Fruit fly (Drosophila melanogaster) whole organism, embryonic: Measurements from ENCODE around the gene SelG.
A peak's percentile ranks its signal among the peaks of the same experiment; 100 is the strongest.

Source experiments
- B-H1 ChIP-seq: fragments of 200-800 bp; sonication (Bioruptor generic); IDR thresholded peaks from 3 replicates; pipeline ENCODE4 v1.3.6; 2022; ENCODE audit warnings: missing biosample characterization, missing genetic modification characterization
- C15 ChIP-seq: fragments of 200-800 bp; sonication (Bioruptor generic); IDR thresholded peaks from 3 replicates; pipeline ENCODE4 v1.3.6; 2022; ENCODE audit warnings: missing biosample characterization, missing genetic modification characterization
- CG10565 ChIP-seq: fragments of 200-800 bp; sonication (Bioruptor generic); optimal IDR thresholded peaks from 3 replicates; lab custom pipeline; 2016; ENCODE audit warnings: missing biosample characterization, mild to moderate bottlenecking, missing genetic modification characterization
- CG10979 ChIP-seq: fragments of 200-800 bp; sonication (Bioruptor generic); optimal IDR thresholded peaks from 2 replicates; lab custom pipeline; 2018; ENCODE audit warnings: missing biosample characterization, mild to moderate bottlenecking, missing genetic modification characterization, moderate library complexity
- CG11247 ChIP-seq: fragments of 200-800 bp; sonication (Bioruptor generic); IDR thresholded peaks from 2 replicates; pipeline ENCODE4 v1.3.6; 2022; ENCODE audit warnings: missing biosample characterization, missing genetic modification characterization
- CG11560 ChIP-seq: fragments of 200-800 bp; sonication (Bioruptor generic); IDR thresholded peaks from 3 replicates; pipeline ENCODE4 v1.3.6; 2022; ENCODE audit warnings: missing biosample characterization, missing genetic modification characterization
- CG12155 ChIP-seq: fragments of 200-800 bp; sonication (Bioruptor generic); optimal IDR thresholded peaks from 3 replicates; lab custom pipeline; 2016; ENCODE audit warnings: missing biosample characterization, missing genetic modification characterization
- CG12219 ChIP-seq: fragments of 200-800 bp; sonication (Bioruptor generic); optimal IDR thresholded peaks from 3 replicates; lab custom pipeline; 2018; ENCODE audit warnings: missing biosample characterization, mild to moderate bottlenecking, missing genetic modification characterization
- CG13123 ChIP-seq: fragments of 200-800 bp; sonication (Bioruptor generic); optimal IDR thresholded peaks from 2 replicates; lab custom pipeline; 2016; ENCODE audit warnings: missing biosample characterization, missing genetic modification characterization
- CG13287 ChIP-seq: fragments of 200-800 bp; sonication (Bioruptor generic); IDR thresholded peaks from 2 replicates; pipeline ENCODE4 v1.3.6; 2022; ENCODE audit warnings: missing biosample characterization, missing genetic modification characterization; ENCODE audit not compliant: partially characterized antibody
- CG14441 ChIP-seq: fragments of 200-800 bp; sonication (Bioruptor generic); IDR thresholded peaks from 2 replicates; pipeline ENCODE4 v1.3.6; 2022; ENCODE audit warnings: missing biosample characterization, missing genetic modification characterization
- CG14710 ChIP-seq: fragments of 200-800 bp; sonication (Bioruptor generic); optimal IDR thresholded peaks from 3 replicates; lab custom pipeline; 2019; ENCODE audit warnings: missing biosample characterization, mild to moderate bottlenecking, missing genetic modification characterization, moderate library complexity
- CG14965 ChIP-seq: fragments of 200-800 bp; sonication (Bioruptor generic); optimal IDR thresholded peaks from 2 replicates; lab custom pipeline; 2016; ENCODE audit warnings: missing biosample characterization, missing genetic modification characterization, borderline replicate concordance
- CG1603 ChIP-seq: fragments of 200-800 bp; sonication (Bioruptor generic); optimal IDR thresholded peaks from 2 replicates; lab custom pipeline; 2019; ENCODE audit warnings: missing biosample characterization, mild to moderate bottlenecking, missing genetic modification characterization, moderate library complexity
- CG16863 ChIP-seq: fragments of 200-800 bp; sonication (Bioruptor generic); optimal IDR thresholded peaks from 3 replicates; lab custom pipeline; 2016; ENCODE audit warnings: missing biosample characterization, missing genetic modification characterization
- CG17385 ChIP-seq: fragments of 200-800 bp; sonication (Bioruptor generic); optimal IDR thresholded peaks from 3 replicates; lab custom pipeline; 2018; ENCODE audit warnings: missing biosample characterization, mild to moderate bottlenecking, missing genetic modification characterization
- CG17568 ChIP-seq: fragments of 200-800 bp; sonication (Bioruptor generic); optimal IDR thresholded peaks from 2 replicates; lab custom pipeline; 2018; ENCODE audit warnings: missing biosample characterization, mild to moderate bottlenecking, missing genetic modification characterization, moderate library complexity
- CG18262 ChIP-seq: fragments of 200-800 bp; optimal IDR thresholded peaks from 3 replicates; lab custom pipeline; 2019; ENCODE audit warnings: missing biosample characterization, mild to moderate bottlenecking, missing genetic modification characterization, moderate library complexity
- CG2202 ChIP-seq: fragments of 200-800 bp; sonication (Bioruptor generic); optimal IDR thresholded peaks from 2 replicates; lab custom pipeline; 2018; ENCODE audit warnings: missing biosample characterization, mild to moderate bottlenecking, missing genetic modification characterization
- CG31441 ChIP-seq: fragments of 200-800 bp; sonication (Bioruptor generic); IDR thresholded peaks from 2 replicates; pipeline ENCODE4 v1.3.6; 2022; ENCODE audit warnings: missing biosample characterization, missing genetic modification characterization
- CG6175 ChIP-seq: fragments of 200-800 bp; sonication (Bioruptor generic); IDR thresholded peaks from 3 replicates; pipeline ENCODE4 v1.3.6; 2022; ENCODE audit warnings: missing biosample characterization, missing genetic modification characterization
- CG6272 ChIP-seq: fragments of 200-800 bp; sonication (Bioruptor generic); IDR thresholded peaks from 2 replicates; pipeline ENCODE4 v1.3.6; 2022; ENCODE audit warnings: missing biosample characterization, missing genetic modification characterization
- CG6683 ChIP-seq: fragments of 200-800 bp; sonication (Bioruptor generic); optimal IDR thresholded peaks from 2 replicates; lab custom pipeline; 2017; ENCODE audit warnings: missing biosample characterization, mild to moderate bottlenecking, missing genetic modification characterization, missing genetic modification reagents
- CG6689 ChIP-seq: fragments of 200-800 bp; sonication (Bioruptor generic); IDR thresholded peaks from 2 replicates; pipeline ENCODE4 v1.3.6; 2022; ENCODE audit warnings: missing biosample characterization, missing genetic modification characterization
- CG7357 ChIP-seq: fragments of 200-800 bp; sonication (Bioruptor generic); IDR thresholded peaks from 3 replicates; pipeline ENCODE4 v1.3.6; 2022; ENCODE audit warnings: missing biosample characterization, missing genetic modification characterization
- CG7839 ChIP-seq: fragments of 200-800 bp; sonication (Bioruptor generic); optimal IDR thresholded peaks from 3 replicates; lab custom pipeline; 2018; ENCODE audit warnings: missing biosample characterization, mild to moderate bottlenecking, missing genetic modification characterization, moderate library complexity
- CG9932 ChIP-seq: fragments of 200-800 bp; sonication (Bioruptor generic); IDR thresholded peaks from 2 replicates; pipeline ENCODE4 v1.3.6; 2022; ENCODE audit warnings: missing biosample characterization, missing genetic modification characterization
- Camta ChIP-seq: fragments of 200-800 bp; sonication (Bioruptor generic); optimal IDR thresholded peaks from 2 replicates; lab custom pipeline; 2016; ENCODE audit warnings: missing biosample characterization, missing genetic modification characterization
- HHEX ChIP-seq: fragments of 200-800 bp; sonication (Bioruptor generic); optimal IDR thresholded peaks from 3 replicates; lab custom pipeline; 2017; ENCODE audit warnings: missing biosample characterization, mild to moderate bottlenecking, missing genetic modification characterization, missing genetic modification reagents
- HmgD ChIP-seq: fragments of 200-800 bp; sonication (Bioruptor generic); optimal IDR thresholded peaks from 3 replicates; lab custom pipeline; 2016; ENCODE audit warnings: missing biosample characterization, missing genetic modification characterization
- Hr3 ChIP-seq: fragments of 200-800 bp; sonication (Bioruptor generic); optimal IDR thresholded peaks from 3 replicates; lab custom pipeline; 2016; ENCODE audit warnings: missing biosample characterization, missing genetic modification characterization
- Hr39 ChIP-seq: fragments of >200 bp; optimal IDR thresholded peaks from 2 replicates; lab custom pipeline; 2017
- Tbp ChIP-seq: fragments of >200 bp; optimal IDR thresholded peaks from 2 replicates; lab custom pipeline; 2018; ENCODE audit warnings: missing biosample characterization, missing genetic modification characterization
- Xrp1 ChIP-seq: fragments of 200-800 bp; sonication (Bioruptor generic); IDR thresholded peaks from 2 replicates; pipeline ENCODE4 v1.3.6; 2022; ENCODE audit warnings: missing biosample characterization, missing genetic modification characterization
- amos ChIP-seq: fragments of 200-800 bp; sonication (Bioruptor generic); IDR thresholded peaks from 2 replicates; pipeline ENCODE4 v1.3.6; 2022; ENCODE audit warnings: missing biosample characterization, missing genetic modification characterization; ENCODE audit not compliant: partially characterized antibody
- ci ChIP-seq: fragments of 200-800 bp; sonication (Bioruptor generic); IDR thresholded peaks from 3 replicates; pipeline ENCODE4 v1.3.6; 2022; ENCODE audit warnings: missing biosample characterization, missing genetic modification characterization
- gcm2 ChIP-seq: fragments of 200-800 bp; sonication (Bioruptor generic); optimal IDR thresholded peaks from 2 replicates; lab custom pipeline; 2016; ENCODE audit warnings: missing biosample characterization, missing genetic modification characterization
- klu ChIP-seq: fragments of 200-800 bp; sonication (Bioruptor generic); IDR thresholded peaks from 2 replicates; pipeline ENCODE4 v1.3.6; 2022; ENCODE audit warnings: missing biosample characterization, missing genetic modification characterization
- knrl ChIP-seq: fragments of 200-800 bp; sonication (Bioruptor generic); IDR thresholded peaks from 3 replicates; pipeline ENCODE4 v1.3.6; 2022; ENCODE audit warnings: missing biosample characterization, missing genetic modification characterization; ENCODE audit not compliant: partially characterized antibody
- mirr ChIP-seq: fragments of 200-800 bp; sonication (Bioruptor generic); optimal IDR thresholded peaks from 3 replicates; lab custom pipeline; 2018; ENCODE audit warnings: missing biosample characterization, mild to moderate bottlenecking, missing genetic modification characterization
- nerfin-1 ChIP-seq: fragments of 200-800 bp; sonication (Bioruptor generic); optimal IDR thresholded peaks from 3 replicates; lab custom pipeline; 2019; ENCODE audit warnings: missing biosample characterization, mild to moderate bottlenecking, missing genetic modification characterization, moderate library complexity
- nom ChIP-seq: fragments of 200-800 bp; sonication (Bioruptor generic); optimal IDR thresholded peaks from 2 replicates; lab custom pipeline; 2017; ENCODE audit warnings: missing biosample characterization, missing genetic modification characterization, mild to moderate bottlenecking, moderate library complexity, missing genetic modification reagents
- p53 ChIP-seq: fragments of 200-800 bp; sonication (Bioruptor generic); optimal IDR thresholded peaks from 2 replicates; lab custom pipeline; 2016; ENCODE audit warnings: missing biosample characterization, missing genetic modification characterization
- pita ChIP-seq: fragments of 200-800 bp; sonication (Bioruptor generic); optimal IDR thresholded peaks from 2 replicates; lab custom pipeline; 2017; ENCODE audit warnings: missing biosample characterization, mild to moderate bottlenecking, missing genetic modification characterization
- pnt ChIP-seq: fragments of 200-800 bp; sonication (Bioruptor generic); optimal IDR thresholded peaks from 3 replicates; lab custom pipeline; 2016; ENCODE audit warnings: missing biosample characterization, missing genetic modification characterization
- pum ChIP-seq: fragments of 200-800 bp; sonication (Bioruptor generic); optimal IDR thresholded peaks from 2 replicates; lab custom pipeline; 2016; ENCODE audit warnings: missing biosample characterization, missing genetic modification characterization
- sens-2 ChIP-seq: fragments of 200-800 bp; sonication (Bioruptor generic); IDR thresholded peaks from 2 replicates; pipeline ENCODE4 v1.3.6; 2022; ENCODE audit warnings: missing biosample characterization, missing genetic modification characterization
- shn ChIP-seq: fragments of 200-800 bp; sonication (Bioruptor generic); optimal IDR thresholded peaks from 3 replicates; lab custom pipeline; 2016; ENCODE audit warnings: missing biosample characterization, missing genetic modification characterization
- sim ChIP-seq: fragments of 200-800 bp; sonication (Bioruptor generic); IDR thresholded peaks from 2 replicates; pipeline ENCODE4 v1.3.6; 2022; ENCODE audit warnings: missing biosample characterization, missing genetic modification characterization
- ttk ChIP-seq: fragments of 200-800 bp; sonication (Bioruptor generic); IDR thresholded peaks from 2 replicates; pipeline ENCODE4 v2.1.2; 2022; ENCODE audit warnings: missing biosample characterization, missing genetic modification characterization
- vfl ChIP-seq: fragments of 200-800 bp; sonication (Bioruptor generic); optimal IDR thresholded peaks from 2 replicates; lab custom pipeline; 2016; ENCODE audit warnings: missing biosample characterization, missing genetic modification characterization
- zfh1 ChIP-seq: fragments of 200-800 bp; sonication (Bioruptor generic); IDR thresholded peaks from 3 replicates; pipeline ENCODE4 v1.3.6; 2022; ENCODE audit warnings: missing biosample characterization, missing genetic modification characterization

Gene SelG

dm6 chrX:11920959-11921358, 33.9 kb downstream of the SelG start (continued):
- TF ChIP-seq CG1603 (peak; percentile 54), pnt (GFP tag; lab: Kevin White, UChicago) (peak; percentile 63), CG31441 (peak; percentile 96), ttk (GFP tag; lab: Robert Waterston, UW) (peak; percentile 87), CG14710 (tag; lab: Kevin White, UChicago) (peak; percentile 89), sens-2 (GFP tag; lab: Robert Waterston, UW) (peak; percentile 68; the same call in 1 of the 2 replicates), CG13123 (GFP tag; lab: Kevin White, UChicago) (peak; percentile 70), shn (GFP tag; lab: Kevin White, UChicago) (peak; percentile 63), ci (GFP tag; lab: Robert Waterston, UW) (peak; percentile 90), knrl (no peak), Xrp1 (GFP tag; lab: Robert Waterston, UW) (peak; percentile 89), amos (no peak), klu (peak; percentile 81), CG17568 (GFP tag; lab: Kevin White, UChicago) (peak; percentile 86), CG7357 (GFP tag; lab: Robert Waterston, UW) (peak; percentile 82), Tbp (GFP tag; lab: Kevin White, UChicago) (no peak), C15 (peak; percentile 62; the same call in 1 of the 3 replicates), Hr39 (no peak), mirr (GFP tag; lab: Kevin White, UChicago) (peak; percentile 52), B-H1 (GFP tag; lab: Robert Waterston, UW) (peak; percentile 79), vfl (GFP tag; lab: Kevin White, UChicago) (peak; percentile 12), gcm2 (no peak), CG10979 (peak; percentile 92), CG17385 (peak; percentile 88), zfh1 (peak; percentile 87), CG11560 (tag; lab: Robert Waterston, UW) (peak; percentile 68), pum (GFP tag; lab: Kevin White, UChicago) (peak; percentile 74), CG10565 (peak; percentile 15), CG12219 (peak; percentile 89), pita (GFP tag; lab: Kevin White, UChicago) (no peak), CG14965 (GFP tag; lab: Kevin White, UChicago) (no peak), Hr3 (GFP tag; lab: Kevin White, UChicago) (peak; percentile 85), Camta (GFP tag; lab: Kevin White, UChicago) (peak; percentile 84), CG6272 (peak; percentile 81), HmgD (peak; percentile 26), CG11247 (GFP tag; lab: Robert Waterston, UW) (peak; percentile 80), CG6689 (GFP tag; lab: Robert Waterston, UW) (peak; percentile 91), HHEX (GFP tag; lab: Kevin White, UChicago) (peak; percentile 85), CG6683 (GFP tag; lab: Kevin White, UChicago) (peak; percentile 77), CG6175 (peak; percentile 82; the same call in 2 of the 3 replicates), CG14441 (GFP tag; lab: Robert Waterston, UW) (peak; percentile 86), p53 (no peak), CG9932 (GFP tag; lab: Robert Waterston, UW) (peak; percentile 86), CG16863 (GFP tag; lab: Kevin White, UChicago) (peak; percentile 48), CG12155 (GFP tag; lab: Kevin White, UChicago) (peak; percentile 75), sim (GFP tag; lab: Robert Waterston, UW) (peak; percentile 61; the same call in 1 of the 2 replicates), CG7839 (tag; lab: Kevin White, UChicago) (peak; percentile 96), CG18262 (peak; percentile 96), CG2202 (tag; lab: Kevin White, UChicago) (peak; percentile 69), CG13287 (GFP tag; lab: Robert Waterston, UW) (no peak), nerfin-1 (tag; lab: Kevin White, UChicago) (peak; percentile 90), nom (GFP tag; lab: Kevin White, UChicago) (no peak)
